Fruit fly (Drosophila melanogaster): Measurements from ENCODE around the gene Rpn3.

Gene Rpn3

DNA sequence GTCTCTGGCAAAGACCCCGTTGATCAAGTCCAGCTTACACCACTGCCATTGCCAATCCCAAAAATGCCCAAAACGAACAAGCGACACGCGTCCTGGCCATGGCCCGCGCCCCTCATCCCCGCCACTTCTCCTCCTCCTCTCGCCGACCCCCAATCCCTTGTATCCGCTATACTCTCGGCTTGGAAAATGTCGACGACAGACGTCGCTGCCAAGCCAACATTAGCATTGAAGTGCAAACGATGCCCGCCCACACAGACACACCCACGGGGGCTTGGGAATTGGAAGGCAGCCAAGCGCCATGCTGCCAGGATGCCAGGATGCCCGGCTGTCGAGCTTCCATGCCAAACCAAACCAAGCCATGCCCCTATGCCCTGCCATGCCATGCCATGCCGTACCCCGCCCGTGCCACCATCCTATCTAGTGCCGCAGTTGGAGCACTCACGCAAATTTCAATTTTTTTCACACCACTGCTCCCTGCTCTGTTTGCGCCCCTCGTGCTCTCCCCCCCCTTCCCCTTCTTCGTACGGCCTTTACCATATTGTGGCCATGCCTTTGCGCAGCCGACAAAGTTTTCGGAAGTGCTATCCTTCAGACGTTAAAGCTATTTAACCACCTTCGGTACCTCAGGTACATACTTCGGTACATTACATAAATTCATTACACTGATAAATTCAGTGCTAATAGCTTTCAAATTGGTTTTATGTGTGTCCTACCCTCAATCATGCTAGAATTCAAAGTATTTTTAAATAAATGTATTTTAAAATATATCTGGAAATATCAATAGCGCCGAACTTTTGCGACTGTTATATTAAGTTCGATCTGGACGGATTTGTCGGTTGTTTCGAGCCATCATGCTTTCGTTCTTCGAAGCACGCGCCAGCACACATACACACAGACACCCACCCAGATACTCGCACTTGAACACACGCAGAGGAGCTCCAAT is 30.0 kb upstream of the Rpn3 start (continued):
- TF ChIP-seq amos (GFP tag; IDR thresholded peaks at IDR 0.05; ENCODE audit: partially characterized antibody), result 0 out of 2 replicates have a peak, but pooled peaks have one; percentile 23
- no peak for TF ChIP-seq unc-4 (GFP tag; IDR thresholded peaks at IDR 0.05; ENCODE audit: partially characterized antibody)
- peak; percentile 72 for TF ChIP-seq Asciz (GFP tag; optimal IDR thresholded peaks at IDR 0.05)
- TF ChIP-seq bbx (GFP tag; IDR thresholded peaks at IDR 0.05; ENCODE audit: partially characterized antibody), result no peak
- TF ChIP-seq CG8388 (GFP tag; optimal IDR thresholded peaks at IDR 0.05), result peak; percentile 77
- peak; percentile 62 for TF ChIP-seq CG9932 (GFP tag; IDR thresholded peaks at IDR 0.05)
- TF ChIP-seq Dip2 (GFP tag; IDR thresholded peaks at IDR 0.05), result no peak
- TF ChIP-seq cato (GFP tag; optimal IDR thresholded peaks at IDR 0.05; ENCODE audit: borderline replicate concordance), result peak; percentile 40
- peak; percentile 78 for TF ChIP-seq sob (GFP tag; IDR thresholded peaks at IDR 0.05)
- TF ChIP-seq CG32532 (GFP tag; IDR thresholded peaks at IDR 0.05), result peak; percentile 52
- peak; percentile 71 for TF ChIP-seq Hsf (GFP tag; optimal IDR thresholded peaks at IDR 0.05)
- TF ChIP-seq nerfin-2 (GFP tag; IDR thresholded peaks at IDR 0.05; ENCODE audit: partially characterized antibody), result no peak
- peak; percentile 47; the same call in 1 of the 2 replicates for TF ChIP-seq wdn (GFP tag; IDR thresholded peaks at IDR 0.05)
- TF ChIP-seq CG8944 (GFP tag; optimal IDR thresholded peaks at IDR 0.05), result no peak
- TF ChIP-seq Doc3 (GFP tag; IDR thresholded peaks at IDR 0.05; ENCODE audit: partially characterized antibody), result no peak
- TF ChIP-seq ssp (GFP tag; IDR thresholded peaks at IDR 0.05), result peak; percentile 51
- peak; percentile 88 for TF ChIP-seq zfh1 (GFP tag; IDR thresholded peaks at IDR 0.05)
- TF ChIP-seq CG2116 (GFP tag; optimal IDR thresholded peaks at IDR 0.05), result peak; percentile 29
- TF ChIP-seq CG15514 (GFP tag; optimal IDR thresholded peaks at IDR 0.05), result peak; percentile 43
- no peak for TF ChIP-seq CG3995 (GFP tag; optimal IDR thresholded peaks at IDR 0.05)
- peak; percentile 63 for TF ChIP-seq Deaf1 (tag; optimal IDR thresholded peaks at IDR 0.05)
- TF ChIP-seq CG3407 (GFP tag; optimal IDR thresholded peaks at IDR 0.05), result peak; percentile 58
- peak; percentile 43 for TF ChIP-seq ems (GFP tag; optimal IDR thresholded peaks at IDR 0.05)
- TF ChIP-seq Drgx (GFP tag; IDR thresholded peaks at IDR 0.05), result no peak
- no peak for TF ChIP-seq Ets97D (GFP tag; optimal IDR thresholded peaks at IDR 0.05)
- no peak for TF ChIP-seq CG4282 (GFP tag; optimal IDR thresholded peaks at IDR 0.05)
- TF ChIP-seq Ravus (GFP tag; IDR thresholded peaks at IDR 0.05), result no peak
- TF ChIP-seq CG14014 (GFP tag; IDR thresholded peaks at IDR 0.05), result peak; percentile 76
- TF ChIP-seq sens (GFP tag), result peak; percentile 95
- no peak for TF ChIP-seq Kr (GFP tag; optimal IDR thresholded peaks at IDR 0.05)
- TF ChIP-seq E2f2 (GFP tag; IDR thresholded peaks at IDR 0.05), result peak; percentile 63; the same call in 1 of the 2 replicates
- TF ChIP-seq HmgD (GFP tag; optimal IDR thresholded peaks at IDR 0.05), result no peak
- TF ChIP-seq Antp (GFP tag; optimal IDR thresholded peaks at IDR 0.05), result peak; percentile 42
- peak; percentile 57 for TF ChIP-seq ind (GFP tag; optimal IDR thresholded peaks at IDR 0.05)
- peak; percentile 1 for TF ChIP-seq Six4 (GFP tag; optimal IDR thresholded peaks at IDR 0.05)
- TF ChIP-seq Nf-YC (tag; optimal IDR thresholded peaks at IDR 0.05), result peak; percentile 71
- peak in 1 of 2 experiments; percentile 80 for TF ChIP-seq Eip74EF (GFP tag; optimal IDR thresholded peaks at IDR 0.05)
- TF ChIP-seq eyg (GFP tag; optimal IDR thresholded peaks at IDR 0.05), result no peak
- TF ChIP-seq CG18619 (GFP tag; optimal IDR thresholded peaks at IDR 0.05), result peak; percentile 84
- TF ChIP-seq pfk (GFP tag; optimal IDR thresholded peaks at IDR 0.05), result no peak
- peak; percentile 65 for TF ChIP-seq Blimp-1 (GFP tag; optimal IDR thresholded peaks at IDR 0.05)
- TF ChIP-seq Meics (GFP tag; optimal IDR thresholded peaks at IDR 0.05), result peak; percentile 83
- peak; percentile 8 for TF ChIP-seq YL-1 (GFP tag; optimal IDR thresholded peaks at IDR 0.05)
- no peak for TF ChIP-seq CG5953 (GFP tag; IDR thresholded peaks at IDR 0.05)
- TF ChIP-seq pb (GFP tag; optimal IDR thresholded peaks at IDR 0.05), result no peak
- TF ChIP-seq CG8089 (GFP tag; optimal IDR thresholded peaks at IDR 0.05), result peak; percentile 13
- TF ChIP-seq Atf-2 (GFP tag; optimal IDR thresholded peaks at IDR 0.05), result peak; percentile 1
- TF ChIP-seq salm (tag; optimal IDR thresholded peaks at IDR 0.05), result peak; percentile 57
